Worm (Caenorhabditis elegans): ENCODE results near the gene clp-1.
"Not testable (repeated sequence)": the region's sequence is repeated elsewhere in the genome, so short reads cannot be mapped to it uniquely, and the experiment has no call there.

clp-1 gene

ce11 chrIII:7950447-7950846, 29.3 kb upstream of the clp-1 start:
- TF ChIP-seq aha-1 (tag): peak; percentile 92
- no peak for TF ChIP-seq lsy-2 (tag; optimal IDR thresholded peaks at IDR 0.05)

- no peak for TF ChIP-seq R02D3.7 (tag; optimal IDR thresholded peaks at IDR 0.05)
- no peak for TF ChIP-seq spr-1 (tag; optimal IDR thresholded peaks at IDR 0.05)
- TF ChIP-seq Y5F2A.4 (GFP tag; optimal IDR thresholded peaks at IDR 0.05): no peak
- TF ChIP-seq nhr-48 (tag; optimal IDR thresholded peaks at IDR 0.05): no peak
- TF ChIP-seq attf-4 (tag; optimal IDR thresholded peaks at IDR 0.05): no peak
- TF ChIP-seq lsy-2 (tag; optimal IDR thresholded peaks at IDR 0.05): peak in 1 of 2 experiments; percentile 76
- no peak for TF ChIP-seq ceh-82 (tag; optimal IDR thresholded peaks at IDR 0.05)
- TF ChIP-seq ceh-32 (tag; optimal IDR thresholded peaks at IDR 0.05; ENCODE audit: poor library complexity): no peak
- TF ChIP-seq ceh-20 (GFP tag; IDR thresholded peaks at IDR 0.05): no peak
- TF ChIP-seq arid-1 (GFP tag; conservative IDR thresholded peaks at IDR 0.05): no peak
- peak; percentile 86 for TF ChIP-seq dpl-1 (GFP tag; optimal IDR thresholded peaks at IDR 0.05)
- no peak for TF ChIP-seq ceh-44 (GFP tag; IDR thresholded peaks at IDR 0.05)
- no peak for TF ChIP-seq spr-3 (GFP tag; optimal IDR thresholded peaks at IDR 0.05)
- peak in 1 of 2 experiments; percentile 86 for TF ChIP-seq unc-62 (GFP tag; optimal IDR thresholded peaks at IDR 0.05 in 1 of 2)
- no peak for TF ChIP-seq unc-62 (tag; optimal IDR thresholded peaks at IDR 0.05)
- TF ChIP-seq skn-1 (tag; optimal IDR thresholded peaks at IDR 0.05): no peak
- TF ChIP-seq nhr-42 (GFP tag; IDR thresholded peaks at IDR 0.05): no peak
- peak; percentile 69 for TF ChIP-seq mes-2 (tag; optimal IDR thresholded peaks at IDR 0.05; ENCODE audit: poor library complexity, severe bottlenecking)
- TF ChIP-seq hmg-1.1 (GFP tag; IDR thresholded peaks at IDR 0.05): peak; percentile 37; the same call in 1 of the 2 replicates
- TF ChIP-seq T20F7.1 (GFP tag; optimal IDR thresholded peaks at IDR 0.05): no peak
- no peak for TF ChIP-seq dmd-9 (GFP tag; IDR thresholded peaks at IDR 0.05)
- TF ChIP-seq fkh-10 (GFP tag; optimal IDR thresholded peaks at IDR 0.05): peak; percentile 19
- no peak for TF ChIP-seq cey-2 (tag; optimal IDR thresholded peaks at IDR 0.05; ENCODE audit: borderline replicate concordance, insufficient read depth)
Observed at ce11 chrIII:7952077-7952765, 27.5 kb upstream of the clp-1 start, which contains the start of gene C29E4.15. Gene C29E4.15, plus strand, starts transcription at chrIII:7952623.

ce11 chrIII:7953208-7953607, 26.6 kb upstream of the clp-1 start, which contains the start of gene let-754:
Gene let-754, minus strand, starts transcription at chrIII:7953308.
- TF ChIP-seq spr-3 (GFP tag; optimal IDR thresholded peaks at IDR 0.05) (no peak), lir-3 (tag; optimal IDR thresholded peaks at IDR 0.05) (no peak), unc-130 (GFP tag; optimal IDR thresholded peaks at IDR 0.05) (no peak), ZK546.5 (tag; optimal IDR thresholded peaks at IDR 0.05) (no peak), fkh-10 (GFP tag; optimal IDR thresholded peaks at IDR 0.05) (no peak), ctbp-1 (GFP tag; IDR thresholded peaks at IDR 0.05) (no peak), F44E2.7 (GFP tag; IDR thresholded peaks at IDR 0.05) (no peak), rbr-2 (tag; optimal IDR thresholded peaks at IDR 0.05) (no peak), mep-1 (tag; optimal IDR thresholded peaks at IDR 0.05) (no peak), snpc-4 (tag; optimal IDR thresholded peaks at IDR 0.05) (no peak), fos-1 (tag; optimal IDR thresholded peaks at IDR 0.05) (no peak), egl-27 (tag; optimal IDR thresholded peaks at IDR 0.05) (no peak)

- TF ChIP-seq Y75B8A.6 (GFP tag; IDR thresholded peaks at IDR 0.05): 0 out of 2 replicates have a peak, but pooled peaks have one; percentile 31
- peak in 1 of 2 experiments; percentile 68; a peak in 2 of 4 replicates for TF ChIP-seq madf-5 (GFP tag; IDR thresholded peaks at IDR 0.05)
- TF ChIP-seq pha-4 (GFP tag; IDR thresholded peaks at IDR 0.05): peak; percentile 64; the same call in 1 of the 2 replicates
- TF ChIP-seq pha-4 (tag; optimal IDR thresholded peaks at IDR 0.05): not testable (repeated sequence)
- TF ChIP-seq F44E2.7 (GFP tag; IDR thresholded peaks at IDR 0.05): peak; percentile 70; the same call in 1 of the 2 replicates
- 0 out of 2 replicates have a peak, but pooled peaks have one; percentile 55 for TF ChIP-seq saeg-2 (GFP tag; IDR thresholded peaks at IDR 0.05)
- TF ChIP-seq mxl-2 (GFP tag; conservative IDR thresholded peaks at IDR 0.05): 0 out of 2 replicates have a peak, but pooled peaks have one; percentile 43
- TF ChIP-seq dmd-8 (GFP tag; IDR thresholded peaks at IDR 0.05): peak; percentile 87
- TF ChIP-seq nhr-41 (GFP tag; IDR thresholded peaks at IDR 0.05): peak; percentile 68; the same call in 1 of the 2 replicates
- peak; percentile 78 for TF ChIP-seq Y48G9A.11 (GFP tag; IDR thresholded peaks at IDR 0.05)
- TF ChIP-seq Y105C5A.15 (GFP tag; IDR thresholded peaks at IDR 0.05): 0 out of 2 replicates have a peak, but pooled peaks have one; percentile 66
- 0 out of 2 replicates have a peak, but pooled peaks have one; percentile 46 for TF ChIP-seq ZK337.2 (GFP tag; IDR thresholded peaks at IDR 0.05)
- TF ChIP-seq egl-43 (GFP tag; IDR thresholded peaks at IDR 0.05): peak; percentile 77
Observed at ce11 chrIII:7953688-7954313, 26.0 kb upstream of the clp-1 start.
